Worm (Caenorhabditis elegans): ENCODE data around the gene ccg-1.
"Not testable (repeated sequence)": the region's sequence is repeated elsewhere in the genome, so short reads cannot be mapped to it uniquely, and the experiment has no call there.

The ccg-1 gene

ce11 chrIV:15275363-15275854, at the start of gene ccg-1:
ccg-1 (minus strand) TSS chrIV:15275804.
- TF ChIP-seq akir-1 (GFP tag; optimal IDR thresholded peaks at IDR 0.05) (no peak), attf-6 (GFP tag; IDR thresholded peaks at IDR 0.05) (peak; percentile 74), snpc-4 (GFP tag; optimal IDR thresholded peaks at IDR 0.05) (no peak), snpc-4 (tag; optimal IDR thresholded peaks at IDR 0.05) (peak in 1 of 4 experiments; percentile 30)

ce11 chrIV:15323593-15323992, 48.0 kb upstream of the ccg-1 start, which contains the start of gene tbx-39:
tbx-39 (plus strand) TSS chrIV:15323893.
- no peak for TF ChIP-seq lir-1 (GFP tag; conservative IDR thresholded peaks at IDR 0.05)
- TF ChIP-seq repo-1 (tag; optimal IDR thresholded peaks at IDR 0.05), result no peak
- TF ChIP-seq C17E4.6 (GFP tag; IDR thresholded peaks at IDR 0.05), result no peak
- no peak for TF ChIP-seq F57A8.1 (GFP tag; optimal IDR thresholded peaks at IDR 0.05)
- TF ChIP-seq nhr-90 (tag; optimal IDR thresholded peaks at IDR 0.05), result no peak
- no peak for TF ChIP-seq B0035.1 (tag; optimal IDR thresholded peaks at IDR 0.05)
- no peak for TF ChIP-seq ztf-25 (GFP tag; IDR thresholded peaks at IDR 0.05)
- TF ChIP-seq T26A5.8 (tag; optimal IDR thresholded peaks at IDR 0.05), result no peak
- TF ChIP-seq mes-4 (tag; optimal IDR thresholded peaks at IDR 0.05), result no peak
- TF ChIP-seq nhr-27 (tag; optimal IDR thresholded peaks at IDR 0.05), result no peak
- no peak for TF ChIP-seq rcor-1 (GFP tag; IDR thresholded peaks at IDR 0.05)

- TF ChIP-seq nhr-90 (tag; optimal IDR thresholded peaks at IDR 0.05) (no peak), ets-4 (GFP tag; optimal IDR thresholded peaks at IDR 0.05) (no peak), snpc-1.1 (tag; optimal IDR thresholded peaks at IDR 0.05; ENCODE audit: insufficient read depth) (no peak), C17E4.6 (GFP tag; IDR thresholded peaks at IDR 0.05) (no peak), madf-10 (tag; optimal IDR thresholded peaks at IDR 0.05) (no peak), F23B12.7 (tag; optimal IDR thresholded peaks at IDR 0.05; ENCODE audit: insufficient read depth) (no peak), lsy-27 (tag; optimal IDR thresholded peaks at IDR 0.05; ENCODE audit: borderline replicate concordance, insufficient read depth) (no peak), ztf-25 (GFP tag; IDR thresholded peaks at IDR 0.05) (no peak), F33H1.4 (GFP tag; IDR thresholded peaks at IDR 0.05) (no peak), Y56A3A.18 (GFP tag; IDR thresholded peaks at IDR 0.05) (no peak)
Observed at ce11 chrIV:15321279-15321678, 45.7 kb upstream of the ccg-1 start, which contains the start of gene Y73F8A.15. Y73F8A.15 (plus strand) TSS chrIV:15321579.

- not testable (repeated sequence) for TF ChIP-seq ceh-100 (GFP tag; IDR thresholded peaks at IDR 0.05); lin-54 (GFP tag; optimal IDR thresholded peaks at IDR 0.05); B0035.1 (tag; optimal IDR thresholded peaks at IDR 0.05)
Observed at ce11 chrIV:15318982-15319381, 43.4 kb upstream of the ccg-1 start, which contains the start of gene Y73F8A.14. Y73F8A.14 (minus strand) TSS chrIV:15319082.

- peak; percentile 98 for TF ChIP-seq attf-6 (GFP tag; IDR thresholded peaks at IDR 0.05)
- peak; percentile 54; the same call in 1 of the 2 replicates for TF ChIP-seq hmg-1.2 (GFP tag; IDR thresholded peaks at IDR 0.05)
- peak; percentile 58 for TF ChIP-seq D2030.7 (GFP tag; IDR thresholded peaks at IDR 0.05)
- 0 out of 2 replicates have a peak, but pooled peaks have one; percentile 47 for TF ChIP-seq pbrm-1 (GFP tag; IDR thresholded peaks at IDR 0.05)
- TF ChIP-seq tbp1 (GFP tag; optimal IDR thresholded peaks at IDR 0.05), result peak; percentile 86
- not testable (repeated sequence) for TF ChIP-seq snpc-4 (GFP tag; optimal IDR thresholded peaks at IDR 0.05)
- TF ChIP-seq snpc-4 (tag; optimal IDR thresholded peaks at IDR 0.05), result peak in 3 of 4 experiments; percentile 33 to 95 (median 91)
- TF ChIP-seq lin-26 (GFP tag; IDR thresholded peaks at IDR 0.05), result peak; percentile 77
- TF ChIP-seq rpc-1 (optimal IDR thresholded peaks at IDR 0.05), result peak; percentile 43
- TF ChIP-seq rpc-1 (tag; optimal IDR thresholded peaks at IDR 0.05), result peak; percentile 64
- TF ChIP-seq ceh-100 (GFP tag; IDR thresholded peaks at IDR 0.05), result 0 out of 2 replicates have a peak, but pooled peaks have one; percentile 17
- TF ChIP-seq B0019.2 (GFP tag; conservative IDR thresholded peaks at IDR 0.05), result 0 out of 2 replicates have a peak, but pooled peaks have one; percentile 3
- TF ChIP-seq B0261.1 (tag; optimal IDR thresholded peaks at IDR 0.05), result peak; percentile 62
- TF ChIP-seq Y56A3A.18 (GFP tag; IDR thresholded peaks at IDR 0.05), result peak; percentile 64; the same call in 1 of the 2 replicates
Observed at ce11 chrIV:15318320-15318719, 42.7 kb upstream of the ccg-1 start.

Measured in whole organism, young adult.